Fruit fly (Drosophila melanogaster): ENCODE measurements around the gene TTLL5.

DNA sequence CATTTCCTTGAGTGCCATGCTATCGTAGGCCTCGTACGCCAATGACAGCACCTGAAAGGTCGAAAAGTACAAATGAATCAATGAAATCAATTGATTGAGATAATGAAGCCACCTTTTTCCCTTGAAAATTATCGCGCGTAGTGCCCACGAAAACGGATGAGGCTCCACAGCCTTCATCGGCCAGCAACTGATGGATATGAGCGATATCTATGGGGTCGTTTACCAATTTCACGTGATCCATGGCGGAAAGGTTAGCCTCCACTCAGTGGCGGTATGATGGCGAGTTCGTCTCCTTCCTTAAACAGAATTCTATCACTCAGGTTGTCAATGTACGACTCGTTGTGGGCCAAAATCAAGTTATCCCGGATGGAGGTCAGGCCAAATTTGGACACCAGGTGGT, 4.1 kb upstream of the TTLL5 start:
- TF ChIP-seq psq (optimal IDR thresholded peaks at IDR 0.05) (no peak), Myc (optimal IDR thresholded peaks at IDR 0.05) (no peak), Sin3A (optimal IDR thresholded peaks at IDR 0.05) (no peak), h (optimal IDR thresholded peaks at IDR 0.05) (no peak), ttk (optimal IDR thresholded peaks at IDR 0.05) (no peak)

All from Kc167 (cell line).